Fruit fly (Drosophila melanogaster) whole organism, embryonic: ENCODE data around the gene CG14537.

Source experiments
- Bgb ChIP-seq: fragments of 200-800 bp; sonication (Bioruptor generic); IDR thresholded peaks from 2 replicates; pipeline ENCODE4 v1.3.6; 2022; ENCODE audit warnings: missing biosample characterization, missing genetic modification characterization; ENCODE audit not compliant: partially characterized antibody
- CG11247 ChIP-seq: fragments of 200-800 bp; sonication (Bioruptor generic); IDR thresholded peaks from 2 replicates; pipeline ENCODE4 v1.3.6; 2022; ENCODE audit warnings: missing biosample characterization, missing genetic modification characterization
- CG11456 ChIP-seq: fragments of 200-800 bp; sonication (Bioruptor generic); IDR thresholded peaks from 3 replicates; pipeline ENCODE4 v1.3.6; 2022; ENCODE audit warnings: missing biosample characterization, missing genetic modification characterization
- CG12219 ChIP-seq: fragments of 200-800 bp; sonication (Bioruptor generic); optimal IDR thresholded peaks from 3 replicates; lab custom pipeline; 2018; ENCODE audit warnings: missing biosample characterization, mild to moderate bottlenecking, missing genetic modification characterization
- CG12299 ChIP-seq: fragments of 200-800 bp; sonication (Bioruptor generic); optimal IDR thresholded peaks from 2 replicates; lab custom pipeline; 2018; ENCODE audit warnings: missing biosample characterization, mild to moderate bottlenecking, missing genetic modification characterization
- CG12659 ChIP-seq: fragments of 200-800 bp; sonication (Bioruptor generic); optimal IDR thresholded peaks from 3 replicates; lab custom pipeline; 2017; ENCODE audit warnings: mild to moderate bottlenecking, missing biosample characterization, missing genetic modification reagents, missing genetic modification characterization
- CG13775 ChIP-seq: fragments of 200-800 bp; sonication (Bioruptor generic); optimal IDR thresholded peaks from 3 replicates; lab custom pipeline; 2017; ENCODE audit warnings: missing biosample characterization, mild to moderate bottlenecking, missing genetic modification characterization
- CG16779 ChIP-seq: fragments of 200-800 bp; sonication (Bioruptor generic); IDR thresholded peaks from 2 replicates; pipeline ENCODE4 v1.3.6; 2022; ENCODE audit warnings: missing biosample characterization, missing genetic modification characterization
- CG16813 ChIP-seq: fragments of 200-800 bp; sonication (Bioruptor generic); IDR thresholded peaks from 3 replicates; pipeline ENCODE4 v1.3.6; 2022; ENCODE audit warnings: missing biosample characterization, missing genetic modification characterization; ENCODE audit not compliant: partially characterized antibody
- CG16815 ChIP-seq: fragments of 200-800 bp; sonication (Bioruptor generic); optimal IDR thresholded peaks from 3 replicates; lab custom pipeline; 2017; ENCODE audit warnings: missing biosample characterization, mild to moderate bottlenecking, missing genetic modification characterization
- CG17186 ChIP-seq: fragments of 200-800 bp; sonication (Bioruptor generic); optimal IDR thresholded peaks from 3 replicates; lab custom pipeline; 2017; ENCODE audit warnings: missing biosample characterization, missing genetic modification reagents, missing genetic modification characterization
- CG17385 ChIP-seq: fragments of 200-800 bp; sonication (Bioruptor generic); optimal IDR thresholded peaks from 3 replicates; lab custom pipeline; 2018; ENCODE audit warnings: missing biosample characterization, mild to moderate bottlenecking, missing genetic modification characterization
- CG30431 ChIP-seq: fragments of 200-800 bp; sonication (Bioruptor generic); optimal IDR thresholded peaks from 2 replicates; lab custom pipeline; 2017; ENCODE audit warnings: missing biosample characterization, missing genetic modification characterization
- CG34376 ChIP-seq: fragments of 200-800 bp; sonication (Bioruptor generic); optimal IDR thresholded peaks from 2 replicates; lab custom pipeline; 2018; ENCODE audit warnings: missing biosample characterization, mild to moderate bottlenecking, missing genetic modification characterization
- CG3726 ChIP-seq: fragments of 200-800 bp; sonication (Bioruptor generic); IDR thresholded peaks from 3 replicates; pipeline ENCODE4, ENCODE4 v1.3.6; 2022; ENCODE audit warnings: missing biosample characterization, missing genetic modification characterization
- CG4730 ChIP-seq: fragments of 200-800 bp; sonication (Bioruptor generic); IDR thresholded peaks from 2 replicates; pipeline ENCODE4 v1.3.6; 2022; ENCODE audit warnings: missing biosample characterization, missing genetic modification characterization
- CG4820 ChIP-seq: fragments of 200-800 bp; sonication (Bioruptor generic); optimal IDR thresholded peaks from 3 replicates; lab custom pipeline; 2016; ENCODE audit warnings: missing biosample characterization, missing genetic modification characterization
- CG4854 ChIP-seq: fragments of 200-800 bp; sonication (Bioruptor generic); optimal IDR thresholded peaks from 2 replicates; lab custom pipeline; 2016; ENCODE audit warnings: missing biosample characterization, missing genetic modification characterization, inconsistent platforms
- CG5953 ChIP-seq: fragments of 200-800 bp; sonication (Bioruptor generic); IDR thresholded peaks from 2 replicates; pipeline ENCODE4 v1.3.6; 2022; ENCODE audit warnings: missing biosample characterization, missing genetic modification characterization
- CG7928 ChIP-seq: fragments of 200-800 bp; sonication (Bioruptor generic); optimal IDR thresholded peaks from 2 replicates; lab custom pipeline; 2017; ENCODE audit warnings: missing biosample characterization, mild to moderate bottlenecking, missing genetic modification characterization
- CG9817 ChIP-seq: fragments of 200-800 bp; sonication (Bioruptor generic); optimal IDR thresholded peaks from 2 replicates; lab custom pipeline; 2018; ENCODE audit warnings: missing biosample characterization, mild to moderate bottlenecking, missing genetic modification characterization, moderate library complexity
- D ChIP-seq, 2 experiments: fragments of 200-800 bp in 1 of 2; fragments of >200 bp in 1 of 2; sonication (Bioruptor generic) in 1 of 2; optimal IDR thresholded peaks; 2 replicates in 1 of 2; 3 replicates in 1 of 2; lab custom pipeline; 2017; ENCODE audit warnings: mild to moderate bottlenecking in 1 of 2, missing biosample characterization in 1 of 2, missing genetic modification characterization in 1 of 2, missing genetic modification reagents in 1 of 2
- Drgx ChIP-seq: fragments of 200-800 bp; sonication (Bioruptor generic); IDR thresholded peaks from 2 replicates; pipeline ENCODE4 v1.3.6; 2022; ENCODE audit warnings: missing biosample characterization, missing genetic modification characterization
- E2f1 ChIP-seq: fragments of 200-800 bp; sonication (Bioruptor generic); IDR thresholded peaks from 2 replicates; pipeline ENCODE4 v1.3.6; 2022; ENCODE audit warnings: missing biosample characterization, missing genetic modification characterization
- HLH4C ChIP-seq: fragments of 200-800 bp; sonication (Bioruptor generic); IDR thresholded peaks from 3 replicates; pipeline ENCODE4 v1.3.6; 2022; ENCODE audit warnings: missing biosample characterization, missing genetic modification characterization; ENCODE audit not compliant: partially characterized antibody
- Hey ChIP-seq: fragments of 200-800 bp; sonication (Bioruptor generic); optimal IDR thresholded peaks from 3 replicates; lab custom pipeline; 2018; ENCODE audit warnings: missing biosample characterization, mild to moderate bottlenecking, missing genetic modification characterization
- Hr3 ChIP-seq: fragments of 200-800 bp; sonication (Bioruptor generic); optimal IDR thresholded peaks from 3 replicates; lab custom pipeline; 2016; ENCODE audit warnings: missing biosample characterization, missing genetic modification characterization
- Hr51 ChIP-seq, 2 experiments: fragments of 200-800 bp; sonication (Bioruptor generic); optimal IDR thresholded peaks; 2 replicates in 1 of 2; 3 replicates in 1 of 2; lab custom pipeline; 2016 to 2018; ENCODE audit warnings: missing biosample characterization in 2 of 2, missing genetic modification characterization in 2 of 2, mild to moderate bottlenecking in 1 of 2, moderate library complexity in 1 of 2
- Lpt ChIP-seq: fragments of >200 bp; optimal IDR thresholded peaks from 2 replicates; lab custom pipeline; 2018; ENCODE audit warnings: missing biosample characterization, missing genetic modification characterization
- Meics ChIP-seq: fragments of 200-800 bp; sonication (Bioruptor generic); optimal IDR thresholded peaks from 2 replicates; lab custom pipeline; 2017; ENCODE audit warnings: missing biosample characterization, mild to moderate bottlenecking, missing genetic modification characterization
- Ssrp ChIP-seq: fragments of 200-800 bp; sonication (Bioruptor generic); optimal IDR thresholded peaks from 2 replicates; lab custom pipeline; 2018; ENCODE audit warnings: missing biosample characterization, mild to moderate bottlenecking, missing genetic modification characterization, moderate library complexity
- amos ChIP-seq: fragments of 200-800 bp; sonication (Bioruptor generic); IDR thresholded peaks from 2 replicates; pipeline ENCODE4 v1.3.6; 2022; ENCODE audit warnings: missing biosample characterization, missing genetic modification characterization; ENCODE audit not compliant: partially characterized antibody
- ato ChIP-seq: fragments of 200-800 bp; sonication (Bioruptor generic); IDR thresholded peaks from 2 replicates; pipeline ENCODE4 v1.3.6; 2022; ENCODE audit warnings: missing biosample characterization, missing genetic modification characterization; ENCODE audit not compliant: partially characterized antibody
- croc ChIP-seq: fragments of 200-800 bp; sonication (Bioruptor generic); conservative IDR thresholded peaks from 3 replicates; pipeline ENCODE4 v1.3.6; 2022; ENCODE audit warnings: missing biosample characterization, missing genetic modification characterization
- danr ChIP-seq: fragments of 200-800 bp; sonication (Bioruptor generic); IDR thresholded peaks from 2 replicates; pipeline ENCODE4 v1.3.6; 2022; ENCODE audit warnings: missing biosample characterization, missing genetic modification characterization
- dimm ChIP-seq: fragments of 200-800 bp; sonication (Bioruptor generic); IDR thresholded peaks from 2 replicates; pipeline ENCODE4 v1.3.6; 2022; ENCODE audit warnings: missing biosample characterization, missing genetic modification characterization
- ems ChIP-seq: fragments of 200-800 bp; sonication (Bioruptor generic); optimal IDR thresholded peaks from 3 replicates; lab custom pipeline; 2016; ENCODE audit warnings: missing biosample characterization, missing genetic modification characterization
- fru ChIP-seq: fragments of >200 bp; optimal IDR thresholded peaks from 2 replicates; lab custom pipeline; 2017
- insv ChIP-seq, 2 experiments: fragments of 200-800 bp; sonication (Bioruptor generic); optimal IDR thresholded peaks; 3 replicates each; lab custom pipeline; 2016 to 2018; ENCODE audit warnings: missing biosample characterization in 2 of 2, missing genetic modification characterization in 2 of 2
- inv ChIP-seq: fragments of 200-800 bp; sonication (Bioruptor generic); IDR thresholded peaks from 2 replicates; pipeline ENCODE4 v1.3.6; 2022; ENCODE audit warnings: missing biosample characterization, missing genetic modification characterization; ENCODE audit not compliant: partially characterized antibody
- lbe ChIP-seq: fragments of 200-800 bp; sonication (Bioruptor generic); optimal IDR thresholded peaks from 2 replicates; lab custom pipeline; 2016; ENCODE audit warnings: missing biosample characterization, mild to moderate bottlenecking, missing genetic modification characterization
- onecut ChIP-seq: fragments of 200-800 bp; sonication (Bioruptor generic); IDR thresholded peaks from 2 replicates; pipeline ENCODE4 v1.3.6; 2022; ENCODE audit warnings: missing biosample characterization, missing genetic modification characterization
- sens-2 ChIP-seq: fragments of 200-800 bp; sonication (Bioruptor generic); IDR thresholded peaks from 2 replicates; pipeline ENCODE4 v1.3.6; 2022; ENCODE audit warnings: missing biosample characterization, missing genetic modification characterization
- shn ChIP-seq: fragments of 200-800 bp; sonication (Bioruptor generic); optimal IDR thresholded peaks from 3 replicates; lab custom pipeline; 2016; ENCODE audit warnings: missing biosample characterization, missing genetic modification characterization
- sug ChIP-seq: fragments of 200-800 bp; optimal IDR thresholded peaks from 2 replicates; lab custom pipeline; 2019; ENCODE audit warnings: missing biosample characterization, mild to moderate bottlenecking, missing genetic modification characterization, moderate library complexity
- trh ChIP-seq: fragments of 200-800 bp; sonication (Bioruptor generic); optimal IDR thresholded peaks from 2 replicates; lab custom pipeline; 2016; ENCODE audit warnings: missing biosample characterization, missing genetic modification characterization
- tup ChIP-seq: fragments of 200-800 bp; sonication (Bioruptor generic); optimal IDR thresholded peaks from 2 replicates; lab custom pipeline; 2016; ENCODE audit warnings: missing biosample characterization, mild to moderate bottlenecking, missing genetic modification characterization, moderate library complexity
- zen ChIP-seq: fragments of 200-800 bp; sonication (Bioruptor generic); optimal IDR thresholded peaks from 3 replicates; lab custom pipeline; 2018; ENCODE audit warnings: missing biosample characterization, mild to moderate bottlenecking, missing genetic modification characterization, moderate library complexity
- zfh1 ChIP-seq: fragments of 200-800 bp; sonication (Bioruptor generic); IDR thresholded peaks from 3 replicates; pipeline ENCODE4 v1.3.6; 2022; ENCODE audit warnings: missing biosample characterization, missing genetic modification characterization

Gene CG14537

dm6 chr2L:7821279-7821848 lies 18.9 kb upstream of the CG14537 start (continued):
- TF ChIP-seq sug (tag; lab: Kevin White, UChicago) (peak; percentile 58), CG11247 (peak; percentile 37; the same call in 1 of the 2 replicates), zen (tag; lab: Kevin White, UChicago) (peak; percentile 41), CG16813 (GFP tag; lab: Robert Waterston, UW) (peak; percentile 82), CG17385 (GFP tag; lab: Kevin White, UChicago) (no peak), CG4820 (peak; percentile 35), onecut (0 out of 2 replicates have a peak, but pooled peaks have one; percentile 10), ems (GFP tag; lab: Kevin White, UChicago) (peak; percentile 73), Ssrp (tag; lab: Kevin White, UChicago) (peak; percentile 40), danr (GFP tag; lab: Robert Waterston, UW) (no peak), CG12219 (GFP tag; lab: Kevin White, UChicago) (peak; percentile 10), CG3726 (GFP tag; lab: Robert Waterston, UW) (peak; percentile 29; the same call in 1 of the 3 replicates), zfh1 (peak; percentile 60; the same call in 2 of the 3 replicates), CG4730 (GFP tag; lab: Robert Waterston, UW) (no peak), CG30431 (no peak), Lpt (GFP tag; lab: Kevin White, UChicago) (no peak), CG16815 (GFP tag; lab: Kevin White, UChicago) (peak; percentile 18), Hr51 (GFP tag; optimal IDR thresholded peaks at IDR 0.05; lab: Kevin White, UChicago) (peak in 1 of 2 experiments; percentile 8), CG16779 (GFP tag; lab: Robert Waterston, UW) (0 out of 2 replicates have a peak, but pooled peaks have one; percentile 45), sens-2 (0 out of 2 replicates have a peak, but pooled peaks have one; percentile 9), inv (GFP tag; lab: Robert Waterston, UW) (peak; percentile 77), CG17186 (peak; percentile 12), ato (GFP tag; lab: Robert Waterston, UW) (peak; percentile 84), Hr3 (peak; percentile 50), CG13775 (GFP tag; lab: Kevin White, UChicago) (peak; percentile 82), CG9817 (tag; lab: Kevin White, UChicago) (peak; percentile 45), insv (GFP tag; optimal IDR thresholded peaks at IDR 0.05; lab: Kevin White, UChicago) (peak in 1 of 2 experiments; percentile 9), CG34376 (GFP tag; lab: Kevin White, UChicago) (peak; percentile 28), shn (GFP tag; lab: Kevin White, UChicago) (peak; percentile 46), CG12659 (GFP tag; lab: Kevin White, UChicago) (peak; percentile 54), CG5953 (peak; percentile 42; the same call in 1 of the 2 replicates), dimm (GFP tag; lab: Robert Waterston, UW) (no peak), tup (peak; percentile 37), CG12299 (tag; lab: Kevin White, UChicago) (no peak), D (optimal IDR thresholded peaks at IDR 0.05; lab: Kevin White, UChicago) (no peak), D (GFP tag; optimal IDR thresholded peaks at IDR 0.05; lab: Kevin White, UChicago) (peak; percentile 40), fru (no peak), Meics (GFP tag; lab: Kevin White, UChicago) (peak; percentile 68), CG11456 (peak; percentile 72), Bgb (GFP tag; lab: Robert Waterston, UW) (peak; percentile 88), HLH4C (peak; percentile 85), CG7928 (GFP tag; lab: Kevin White, UChicago) (no peak), trh (GFP tag; lab: Kevin White, UChicago) (no peak), amos (peak; percentile 82), Drgx (peak; percentile 15; the same call in 1 of the 2 replicates), CG4854 (GFP tag; lab: Kevin White, UChicago) (peak; percentile 28), croc (no peak), lbe (GFP tag; lab: Kevin White, UChicago) (peak; percentile 42), Hey (tag; lab: Kevin White, UChicago) (no peak), E2f1 (GFP tag; lab: Robert Waterston, UW) (peak; percentile 18; the same call in 1 of the 2 replicates)
